Worm (Caenorhabditis elegans) whole organism, L4/young adult: Measurements from ENCODE around the gene toca-2.

ENCODE experiments used
- W03F9.2 ChIP-seq: fragments of 150-350 bp; optimal IDR thresholded peaks from 2 replicates; lab custom pipeline; 2014; ENCODE audit warnings: missing biosample characterization, missing genetic modification characterization
- him-1 ChIP-seq: sonication (generic microtip); optimal IDR thresholded peaks from 2 replicates; lab custom pipeline; 2016; ENCODE audit warnings: missing genotype, missing genetic modification reagents, missing genetic modification characterization, missing compliant biosample characterization

ce11 chrIII:13768074-13768662 lies 12.5 kb downstream of the toca-2 start, which contains the start of gene rml-1:
- no peak for TF ChIP-seq W03F9.2 (tag; lab: Kevin White, UChicago)
- TF ChIP-seq him-1: no peak
